Worm (Caenorhabditis elegans) whole organism, young adult: Measurements from ENCODE around the gene F02H6.3.

Experiments
- K12H6.12 ChIP-seq: fragments of 200-800 bp; sonication (Bioruptor generic); optimal IDR thresholded peaks from 2 replicates; lab custom pipeline; 2018; ENCODE audit warnings: mild to moderate bottlenecking, missing genetic modification characterization, missing compliant biosample characterization
- akir-1 ChIP-seq: fragments of 200-800 bp; sonication (Bioruptor generic); optimal IDR thresholded peaks from 2 replicates; lab custom pipeline; 2018; ENCODE audit warnings: mild to moderate bottlenecking, missing genetic modification characterization, moderate library complexity, missing compliant biosample characterization
- ekl-4 ChIP-seq: fragments of 200-800 bp; sonication (Bioruptor generic); IDR thresholded peaks from 2 replicates; pipeline ENCODE4 v1.3.6; 2022; ENCODE audit warnings: missing genetic modification reagents, missing genetic modification characterization, missing compliant biosample characterization
- unc-62 ChIP-seq: fragments of 150-350 bp; optimal IDR thresholded peaks from 2 replicates; lab custom pipeline; 2014; ENCODE audit warnings: missing biosample characterization, missing genetic modification reagents, missing genetic modification characterization

ce11 chrIV:14172181-14172580 lies 31.0 kb upstream of the F02H6.3 start, which contains the start of gene R05A10.4:
- TF ChIP-seq unc-62 (GFP tag; lab: Kevin White, UChicago) (no peak), akir-1 (no peak), ekl-4 (GFP tag; lab: Robert Waterston, UW) (no peak), K12H6.12 (tag; lab: Kevin White, UChicago) (no peak)
